Worm (Caenorhabditis elegans) whole organism, young adult: ENCODE data around the gene K04A8.20.

Experiments used
- B0336.3 ChIP-seq: fragments of 200-800 bp; sonication (Bioruptor generic); IDR thresholded peaks from 2 replicates; pipeline ENCODE4 v1.3.6; 2022; ENCODE audit warnings: missing genetic modification characterization, missing compliant biosample characterization
- C06A6.2 ChIP-seq: fragments of 200-800 bp; sonication (Bioruptor generic); conservative IDR thresholded peaks from 2 replicates; pipeline ENCODE4 v1.3.6; 2022; ENCODE audit warnings: missing genetic modification characterization, missing compliant biosample characterization
- D2030.7 ChIP-seq: fragments of 200-800 bp; sonication (Bioruptor generic); IDR thresholded peaks from 2 replicates; pipeline ENCODE4 v1.3.6; 2022; ENCODE audit warnings: missing genetic modification reagents, missing genetic modification characterization, missing compliant biosample characterization
- F55B11.4 ChIP-seq: sonication (generic microtip); optimal IDR thresholded peaks from 2 replicates; lab custom pipeline; 2016; ENCODE audit warnings: missing compliant biosample characterization, missing genetic modification characterization, borderline replicate concordance; ENCODE audit not compliant: insufficient read depth
- F57C9.4 ChIP-seq: sonication (generic microtip); optimal IDR thresholded peaks from 2 replicates; lab custom pipeline; 2017; ENCODE audit warnings: mild to moderate bottlenecking, missing genetic modification characterization, missing compliant biosample characterization
- K12H6.12 ChIP-seq: fragments of 200-800 bp; sonication (Bioruptor generic); optimal IDR thresholded peaks from 2 replicates; lab custom pipeline; 2018; ENCODE audit warnings: mild to moderate bottlenecking, missing genetic modification characterization, missing compliant biosample characterization
- Y95B8A.8 ChIP-seq: fragments of 200-800 bp; sonication (Bioruptor generic); IDR thresholded peaks from 2 replicates; pipeline ENCODE4 v1.3.6; 2022; ENCODE audit warnings: missing genetic modification reagents, missing genetic modification characterization, missing compliant biosample characterization
- ZK185.1 ChIP-seq: sonication (generic microtip); optimal IDR thresholded peaks from 2 replicates; lab custom pipeline; 2016; ENCODE audit warnings: mild to moderate bottlenecking, missing genetic modification characterization, missing compliant biosample characterization; ENCODE audit not compliant: poor library complexity, severe bottlenecking
- ama-1 ChIP-seq, 3 experiments: fragments of 150-350 bp in 1 of 3; sonication (generic microtip) in 2 of 3; optimal IDR thresholded peaks; 2 replicates each; lab custom pipeline; 2014 to 2018; ENCODE audit warnings: missing biosample characterization in 2 of 3, missing genetic modification characterization in 2 of 3, missing genetic modification reagents in 2 of 3
- athp-1 ChIP-seq: sonication (generic microtip); optimal IDR thresholded peaks from 2 replicates; lab custom pipeline; 2017; ENCODE audit warnings: mild to moderate bottlenecking, missing genetic modification characterization, missing compliant biosample characterization
- attf-5 ChIP-seq: fragments of 200-800 bp; sonication (Bioruptor generic); optimal IDR thresholded peaks from 2 replicates; lab custom pipeline; 2018; ENCODE audit warnings: mild to moderate bottlenecking, missing genetic modification characterization, missing compliant biosample characterization
- bed-1 ChIP-seq: fragments of 200-800 bp; sonication (Bioruptor generic); IDR thresholded peaks from 2 replicates; pipeline ENCODE4 v1.3.6; 2022; ENCODE audit warnings: missing genetic modification reagents, missing genetic modification characterization, missing compliant biosample characterization
- ccch-3 ChIP-seq: fragments of 200-800 bp; sonication (Bioruptor generic); optimal IDR thresholded peaks from 2 replicates; lab custom pipeline; 2018; ENCODE audit warnings: mild to moderate bottlenecking, missing genetic modification characterization, missing compliant biosample characterization
- ceh-27 ChIP-seq: fragments of 200-800 bp; sonication (Bioruptor generic); optimal IDR thresholded peaks from 2 replicates; lab custom pipeline; 2018; ENCODE audit warnings: mild to moderate bottlenecking, missing genetic modification characterization, moderate library complexity, missing compliant biosample characterization
- dox-1 ChIP-seq: fragments of 200-800 bp; sonication (Bioruptor generic); IDR thresholded peaks from 2 replicates; pipeline ENCODE4 v1.3.6; 2022; ENCODE audit warnings: missing genetic modification reagents, missing genetic modification characterization, missing compliant biosample characterization
- gei-17 ChIP-seq: fragments of 200-800 bp; sonication (Bioruptor generic); optimal IDR thresholded peaks from 2 replicates; lab custom pipeline; 2018; ENCODE audit warnings: mild to moderate bottlenecking, missing genetic modification characterization, missing compliant biosample characterization
- hmg-1.2 ChIP-seq: fragments of 200-800 bp; sonication (Bioruptor generic); IDR thresholded peaks from 2 replicates; pipeline ENCODE4 v1.3.6; 2022; ENCODE audit warnings: missing genetic modification reagents, missing genetic modification characterization, missing compliant biosample characterization
- hmg-20 ChIP-seq: fragments of 200-800 bp; sonication (Bioruptor generic); IDR thresholded peaks from 2 replicates; pipeline ENCODE4 v1.3.6; 2022; ENCODE audit warnings: missing genetic modification reagents, missing genetic modification characterization, missing compliant biosample characterization
- hrde-1 ChIP-seq: sonication (generic microtip); optimal IDR thresholded peaks from 2 replicates; lab custom pipeline; 2016; ENCODE audit warnings: missing genetic modification characterization, mild to moderate bottlenecking, missing compliant biosample characterization, moderate library complexity, missing genotype, missing genetic modification reagents, borderline replicate concordance
- hsf-1 ChIP-seq: fragments of 200-800 bp; sonication (Bioruptor generic); IDR thresholded peaks from 2 replicates; pipeline ENCODE4 v1.3.6; 2022; ENCODE audit warnings: missing genetic modification reagents, missing genetic modification characterization, missing compliant biosample characterization
- let-526 ChIP-seq: fragments of 200-800 bp; sonication (Bioruptor generic); IDR thresholded peaks from 2 replicates; pipeline ENCODE4 v1.3.6; 2022; ENCODE audit warnings: missing genetic modification reagents, missing genetic modification characterization, missing compliant biosample characterization
- let-607 ChIP-seq, 2 experiments: fragments of 200-800 bp in 1 of 2; sonication (Bioruptor generic) in 1 of 2; sonication (generic microtip) in 1 of 2; optimal IDR thresholded peaks; 2 replicates each; lab custom pipeline; 2016 to 2018; ENCODE audit warnings: mild to moderate bottlenecking in 2 of 2, missing compliant biosample characterization in 2 of 2, missing genetic modification characterization in 2 of 2, moderate library complexity in 2 of 2, missing genotype in 1 of 2
- lin-40 ChIP-seq: sonication (generic microtip); optimal IDR thresholded peaks from 2 replicates; lab custom pipeline; 2016; ENCODE audit warnings: missing genetic modification characterization, mild to moderate bottlenecking, missing compliant biosample characterization, missing genotype, missing genetic modification reagents
- lin-54 ChIP-seq: fragments of 200-800 bp; sonication (Bioruptor generic); optimal IDR thresholded peaks from 2 replicates; lab custom pipeline; 2018; ENCODE audit warnings: mild to moderate bottlenecking, missing genetic modification characterization, missing compliant biosample characterization
- lsl-1 ChIP-seq: fragments of 200-800 bp; sonication (Bioruptor generic); optimal IDR thresholded peaks from 2 replicates; lab custom pipeline; 2018; ENCODE audit warnings: mild to moderate bottlenecking, missing genetic modification characterization, moderate library complexity, missing compliant biosample characterization
- madf-3 ChIP-seq: fragments of 200-800 bp; sonication (Bioruptor generic); IDR thresholded peaks from 2 replicates; pipeline ENCODE4 v1.3.6; 2022; ENCODE audit warnings: missing genetic modification reagents, missing genetic modification characterization, missing compliant biosample characterization
- mcd-1 ChIP-seq: fragments of 200-800 bp; sonication (Bioruptor generic); IDR thresholded peaks from 2 replicates; pipeline ENCODE4 v1.3.6; 2022; ENCODE audit warnings: missing genetic modification reagents, missing genetic modification characterization, missing compliant biosample characterization
- mes-4 ChIP-seq: sonication (generic microtip); optimal IDR thresholded peaks from 2 replicates; lab custom pipeline; 2016; ENCODE audit warnings: missing genotype, missing genetic modification characterization, missing compliant biosample characterization
- nfya-1 ChIP-seq: sonication (generic microtip); optimal IDR thresholded peaks from 2 replicates; lab custom pipeline; 2017; ENCODE audit warnings: antibody characterized with exemption, missing compliant biosample characterization, missing genetic modification characterization, borderline replicate concordance; ENCODE audit not compliant: insufficient read depth
- nfya-2 ChIP-seq: fragments of 200-800 bp; sonication (Bioruptor generic); IDR thresholded peaks from 2 replicates; pipeline ENCODE4 v1.3.6; 2022; ENCODE audit warnings: missing genetic modification reagents, missing genetic modification characterization, missing compliant biosample characterization
- nfyb-1 ChIP-seq: fragments of 200-800 bp; sonication (Bioruptor generic); IDR thresholded peaks from 2 replicates; pipeline ENCODE4 v1.3.6; 2022; ENCODE audit warnings: missing genetic modification reagents, missing genetic modification characterization, missing compliant biosample characterization
- pbrm-1 ChIP-seq: fragments of 200-800 bp; sonication (Bioruptor generic); IDR thresholded peaks from 2 replicates; pipeline ENCODE4 v1.3.6; 2022; ENCODE audit warnings: missing genetic modification reagents, missing genetic modification characterization, missing compliant biosample characterization
- pha-4 ChIP-seq: fragments of 150-350 bp; sonication (generic microtip); optimal IDR thresholded peaks from 2 replicates; lab custom pipeline; 2014; ENCODE audit warnings: missing biosample characterization, missing genetic modification reagents, missing genetic modification characterization
- rec-8 ChIP-seq, 2 experiments: sonication (generic microtip); optimal IDR thresholded peaks; 2 replicates each; lab custom pipeline; 2016; ENCODE audit warnings: mild to moderate bottlenecking in 2 of 2, missing genetic modification characterization in 2 of 2, missing genetic modification reagents in 2 of 2, missing genotype in 2 of 2, missing biosample characterization in 1 of 2, missing compliant biosample characterization in 1 of 2, moderate library complexity in 1 of 2
- snpc-1.1 ChIP-seq: sonication (generic microtip); optimal IDR thresholded peaks from 2 replicates; lab custom pipeline; 2017; ENCODE audit warnings: missing genetic modification characterization, mild to moderate bottlenecking, missing compliant biosample characterization, antibody characterized with exemption, moderate library complexity, missing genotype, missing genetic modification reagents; ENCODE audit not compliant: insufficient read depth
- snpc-3.4 ChIP-seq: sonication (generic microtip); optimal IDR thresholded peaks from 2 replicates; lab custom pipeline; 2017; ENCODE audit warnings: missing genetic modification characterization, mild to moderate bottlenecking, missing compliant biosample characterization, antibody characterized with exemption, moderate library complexity, missing genotype, missing genetic modification reagents
- tbp1 ChIP-seq: fragments of 200-800 bp; sonication (Bioruptor generic); optimal IDR thresholded peaks from 2 replicates; lab custom pipeline; 2018; ENCODE audit warnings: mild to moderate bottlenecking, missing genetic modification characterization, missing compliant biosample characterization
- unc-62 ChIP-seq: fragments of 150-350 bp; optimal IDR thresholded peaks from 2 replicates; lab custom pipeline; 2014; ENCODE audit warnings: missing biosample characterization, missing genetic modification reagents, missing genetic modification characterization
- zim-3 ChIP-seq: sonication (generic microtip); optimal IDR thresholded peaks from 2 replicates; lab custom pipeline; 2017; ENCODE audit warnings: mild to moderate bottlenecking, missing genetic modification characterization, moderate library complexity, missing compliant biosample characterization
- ztf-26 ChIP-seq: sonication (generic microtip); optimal IDR thresholded peaks from 2 replicates; lab custom pipeline; 2017; ENCODE audit warnings: missing genetic modification characterization, missing compliant biosample characterization

K04A8.20 gene

ce11 chrV:6514887-6515324, 34.3 kb upstream of the K04A8.20 start, which contains the start of gene dpy-11 (continued):
- TF ChIP-seq mes-4 (tag; lab: Kevin White, UChicago): no peak
- TF ChIP-seq hrde-1: peak; percentile 20
- 0 out of 2 replicates have a peak, but pooled peaks have one; percentile 80 for TF ChIP-seq bed-1 (GFP tag; lab: Robert Waterston, UW)
- TF ChIP-seq nfya-1 (tag; lab: Kevin White, UChicago): no peak
- TF ChIP-seq gei-17 (GFP tag; lab: Kevin White, UChicago): peak; percentile 25
- no peak for TF ChIP-seq rec-8 (tag; optimal IDR thresholded peaks at IDR 0.05; lab: Kevin White, UChicago)
- TF ChIP-seq tbp1: peak; percentile 51

- TF ChIP-seq hmg-20 (GFP tag; lab: Robert Waterston, UW) (peak; percentile 4; the same call in 1 of the 2 replicates), ztf-26 (tag; lab: Kevin White, UChicago) (no peak), ZK185.1 (tag; lab: Kevin White, UChicago) (peak; percentile 59), B0336.3 (GFP tag; lab: Robert Waterston, UW) (peak; percentile 37; the same call in 1 of the 2 replicates), lsl-1 (GFP tag; lab: Kevin White, UChicago) (no peak), ccch-3 (GFP tag; lab: Kevin White, UChicago) (no peak), pha-4 (tag; lab: Kevin White, UChicago) (peak; percentile 21), bed-1 (GFP tag; lab: Robert Waterston, UW) (0 out of 2 replicates have a peak, but pooled peaks have one; percentile 27), lin-40 (tag; lab: Kevin White, UChicago) (no peak), madf-3 (GFP tag; lab: Robert Waterston, UW) (peak; percentile 55; the same call in 1 of the 2 replicates), hsf-1 (GFP tag; lab: Robert Waterston, UW) (no peak), F55B11.4 (tag; lab: Kevin White, UChicago) (no peak), nfya-2 (GFP tag; lab: Robert Waterston, UW) (0 out of 2 replicates have a peak, but pooled peaks have one; percentile 34)
Measured at ce11 chrV:6515344-6515743, 33.9 kb upstream of the K04A8.20 start.

ce11 chrV:6516491-6517304, 32.5 kb upstream of the K04A8.20 start, which contains the start of gene mdh-1:
Gene mdh-1 (minus strand): TSS chrV:6516526.
- TF ChIP-seq let-607 (tag; optimal IDR thresholded peaks at IDR 0.05; lab: Kevin White, UChicago) (peak in 1 of 2 experiments; percentile 24), Y95B8A.8 (GFP tag; lab: Robert Waterston, UW) (peak; percentile 43; the same call in 1 of the 2 replicates), F55B11.4 (tag; lab: Kevin White, UChicago) (no peak), F57C9.4 (tag; lab: Kevin White, UChicago) (no peak), hmg-1.2 (GFP tag; lab: Robert Waterston, UW) (no peak), ama-1 (optimal IDR thresholded peaks at IDR 0.05; lab: Kevin White, UChicago) (peak; percentile 44), ama-1 (GFP tag; optimal IDR thresholded peaks at IDR 0.05; lab: Kevin White, UChicago) (no peak), dox-1 (0 out of 2 replicates have a peak, but pooled peaks have one; percentile 10), zim-3 (tag; lab: Kevin White, UChicago) (no peak), pbrm-1 (GFP tag; lab: Robert Waterston, UW) (0 out of 2 replicates have a peak, but pooled peaks have one; percentile 2), mcd-1 (peak; percentile 44; the same call in 1 of the 2 replicates), snpc-1.1 (tag; lab: Kevin White, UChicago) (no peak), C06A6.2 (GFP tag; lab: Robert Waterston, UW) (no peak), snpc-3.4 (tag; lab: Kevin White, UChicago) (no peak), K12H6.12 (tag; lab: Kevin White, UChicago) (peak; percentile 4), nfya-1 (tag; lab: Kevin White, UChicago) (no peak), ZK185.1 (tag; lab: Kevin White, UChicago) (peak; percentile 4), D2030.7 (0 out of 2 replicates have a peak, but pooled peaks have one; percentile 17), ceh-27 (GFP tag; lab: Kevin White, UChicago) (peak; percentile 26), lin-54 (GFP tag; lab: Kevin White, UChicago) (peak; percentile 5), nfyb-1 (GFP tag; lab: Robert Waterston, UW) (peak; percentile 40; the same call in 1 of the 2 replicates), let-526 (GFP tag; lab: Robert Waterston, UW) (peak; percentile 49; the same call in 1 of the 2 replicates), unc-62 (GFP tag; lab: Kevin White, UChicago) (no peak), attf-5 (GFP tag; lab: Kevin White, UChicago) (peak; percentile 8), athp-1 (tag; lab: Kevin White, UChicago) (no peak)
